Worm (Caenorhabditis elegans): ENCODE measurements around the gene cutl-28.

ce11 chrIV:639167-639566 lies 45.1 kb upstream of the cutl-28 start:
- TF ChIP-seq unc-39 (tag; optimal IDR thresholded peaks at IDR 0.05) (no peak), tbx-2 (tag; optimal IDR thresholded peaks at IDR 0.05) (no peak), jun-1 (tag; optimal IDR thresholded peaks at IDR 0.05) (no peak), nhr-237 (tag; optimal IDR thresholded peaks at IDR 0.05) (no peak), ama-1 (optimal IDR thresholded peaks at IDR 0.05) (no peak), snpc-4 (tag; optimal IDR thresholded peaks at IDR 0.05) (no peak), R02D3.7 (tag; optimal IDR thresholded peaks at IDR 0.05) (no peak), zag-1 (tag; optimal IDR thresholded peaks at IDR 0.05) (no peak), skn-1 (tag; optimal IDR thresholded peaks at IDR 0.05) (no peak), pha-4 (tag; optimal IDR thresholded peaks at IDR 0.05) (no peak), unc-62 (GFP tag; optimal IDR thresholded peaks at IDR 0.05) (no peak), nhr-12 (tag; optimal IDR thresholded peaks at IDR 0.05) (no peak)
